Fruit fly (Drosophila melanogaster) Kc167 (cell line): ENCODE measurements around the gene CG5928.

Experiments used
- Sin3A ChIP-seq: fragments of >200 bp; optimal IDR thresholded peaks from 2 replicates; lab custom pipeline; 2018; ENCODE audit warnings: missing external identifiers
- insv ChIP-seq: fragments of >200 bp; optimal IDR thresholded peaks from 3 replicates; lab custom pipeline; 2018; ENCODE audit warnings: missing external identifiers
- psq ChIP-seq: fragments of >200 bp; optimal IDR thresholded peaks from 2 replicates; lab custom pipeline; 2017; ENCODE audit warnings: missing external identifiers

dm6 chrX:6052855-6053254, 14.9 kb upstream of the CG5928 start:
- TF ChIP-seq psq (lab: Kevin White, UChicago) (no peak), insv (lab: Kevin White, UChicago) (no peak), Sin3A (lab: Kevin White, UChicago) (no peak)
